Worm (Caenorhabditis elegans) whole organism, mixed stage, embryonic: ENCODE results near the gene skpt-1.

Source experiments
- ces-1 ChIP-seq: fragments of 150-350 bp; optimal IDR thresholded peaks from 2 replicates; lab custom pipeline; 2014; ENCODE audit warnings: missing biosample characterization, missing genetic modification reagents, missing genetic modification characterization
- flh-1 ChIP-seq: fragments of 200-800 bp; sonication (Bioruptor generic); optimal IDR thresholded peaks from 2 replicates; lab custom pipeline; 2018; ENCODE audit warnings: mild to moderate bottlenecking, missing genetic modification characterization, moderate library complexity, missing compliant biosample characterization
- mep-1 ChIP-seq: fragments of 150-350 bp; optimal IDR thresholded peaks from 2 replicates; lab custom pipeline; 2017; ENCODE audit warnings: missing biosample characterization, missing genetic modification reagents, missing genetic modification characterization, inconsistent platforms
- nhr-12 ChIP-seq: fragments of 150-350 bp; optimal IDR thresholded peaks from 2 replicates; lab custom pipeline; 2014; ENCODE audit warnings: missing biosample characterization, missing genetic modification characterization
- snpc-4 ChIP-seq: fragments of 150-350 bp; optimal IDR thresholded peaks from 2 replicates; lab custom pipeline; 2014; ENCODE audit warnings: missing biosample characterization, missing genetic modification characterization
- tbx-8 ChIP-seq: fragments of 200-800 bp; sonication (Bioruptor generic); optimal IDR thresholded peaks from 2 replicates; lab custom pipeline; 2018; ENCODE audit warnings: mild to moderate bottlenecking, missing genetic modification characterization, moderate library complexity, missing compliant biosample characterization
- unc-39 ChIP-seq: fragments of 150-350 bp; optimal IDR thresholded peaks from 2 replicates; lab custom pipeline; 2014; ENCODE audit warnings: missing biosample characterization, missing genetic modification characterization

DNA sequence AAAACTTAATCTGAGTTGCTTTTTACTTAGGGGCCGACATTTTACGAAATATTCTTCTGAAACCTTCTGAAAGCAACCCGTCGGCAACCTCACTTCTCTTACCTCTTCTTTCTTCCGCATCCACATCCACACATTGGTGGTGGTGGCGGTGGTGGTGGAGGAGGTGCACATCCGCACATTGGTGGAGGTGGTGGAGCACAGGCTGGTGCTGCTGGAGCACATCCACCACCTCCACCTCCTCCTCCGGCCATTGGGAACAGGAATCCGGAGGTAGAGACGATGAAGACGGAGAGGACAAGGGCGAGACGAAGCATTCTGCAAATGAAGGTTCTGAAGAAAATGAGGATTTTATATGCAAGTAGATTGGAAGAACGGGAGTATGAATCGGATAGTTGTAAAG, 34.5 kb downstream of the skpt-1 start, which contains the start of gene grl-22:
- no peak for TF ChIP-seq unc-39 (tag; lab: Kevin White, UChicago)
- TF ChIP-seq tbx-8 (GFP tag; lab: Kevin White, UChicago): no peak
- TF ChIP-seq snpc-4 (tag; lab: Kevin White, UChicago): no peak
- TF ChIP-seq flh-1: no peak
- TF ChIP-seq nhr-12 (tag; lab: Kevin White, UChicago): no peak
- TF ChIP-seq ces-1: no peak
- TF ChIP-seq mep-1 (tag; lab: Kevin White, UChicago): no peak
